Fruit fly (Drosophila melanogaster) whole organism, embryonic: ENCODE data around the gene Cpsf5.

Source experiments
- B-H2 ChIP-seq: fragments of 200-800 bp; sonication (Bioruptor generic); optimal IDR thresholded peaks from 2 replicates; lab custom pipeline; 2018; ENCODE audit warnings: missing biosample characterization, mild to moderate bottlenecking, missing genetic modification characterization
- Bdp1 ChIP-seq: fragments of 200-800 bp; sonication (Bioruptor generic); optimal IDR thresholded peaks from 3 replicates; lab custom pipeline; 2016; ENCODE audit warnings: missing biosample characterization, missing genetic modification characterization
- CG1024 ChIP-seq: fragments of 200-800 bp; sonication (Bioruptor generic); IDR thresholded peaks from 2 replicates; pipeline ENCODE4 v1.3.6; 2022; ENCODE audit warnings: missing biosample characterization, missing genetic modification characterization
- CG11085 ChIP-seq: fragments of 200-800 bp; sonication (Bioruptor generic); IDR thresholded peaks from 2 replicates; pipeline ENCODE4 v1.3.6; 2022; ENCODE audit warnings: missing biosample characterization, missing genetic modification characterization
- CG11504 ChIP-seq: fragments of 200-800 bp; sonication (Bioruptor generic); optimal IDR thresholded peaks from 3 replicates; lab custom pipeline; 2019; ENCODE audit warnings: missing biosample characterization, mild to moderate bottlenecking, missing genetic modification characterization, moderate library complexity
- CG14014 ChIP-seq: fragments of 200-800 bp; sonication (Bioruptor generic); IDR thresholded peaks from 2 replicates; pipeline ENCODE4 v1.3.6; 2022; ENCODE audit warnings: missing biosample characterization, missing genetic modification characterization
- CG15514 ChIP-seq: fragments of 200-800 bp; sonication (Bioruptor generic); optimal IDR thresholded peaks from 3 replicates; lab custom pipeline; 2017; ENCODE audit warnings: missing biosample characterization, missing genetic modification characterization, mild to moderate bottlenecking, moderate library complexity, missing genetic modification reagents
- CG16813 ChIP-seq: fragments of 200-800 bp; sonication (Bioruptor generic); IDR thresholded peaks from 3 replicates; pipeline ENCODE4 v1.3.6; 2022; ENCODE audit warnings: missing biosample characterization, missing genetic modification characterization; ENCODE audit not compliant: partially characterized antibody
- CG2202 ChIP-seq: fragments of 200-800 bp; sonication (Bioruptor generic); optimal IDR thresholded peaks from 2 replicates; lab custom pipeline; 2018; ENCODE audit warnings: missing biosample characterization, mild to moderate bottlenecking, missing genetic modification characterization
- CG31388 ChIP-seq: fragments of 200-800 bp; sonication (Bioruptor generic); optimal IDR thresholded peaks from 2 replicates; lab custom pipeline; 2016; ENCODE audit warnings: missing biosample characterization, missing genetic modification characterization
- CG33557 ChIP-seq: fragments of 200-800 bp; sonication (Bioruptor generic); optimal IDR thresholded peaks from 2 replicates; lab custom pipeline; 2019; ENCODE audit warnings: missing biosample characterization, mild to moderate bottlenecking, missing genetic modification characterization, moderate library complexity
- CG4328 ChIP-seq: fragments of 200-800 bp; sonication (Bioruptor generic); optimal IDR thresholded peaks from 3 replicates; lab custom pipeline; 2017; ENCODE audit warnings: missing biosample characterization, missing genetic modification reagents, missing genetic modification characterization
- CG4820 ChIP-seq: fragments of 200-800 bp; sonication (Bioruptor generic); optimal IDR thresholded peaks from 3 replicates; lab custom pipeline; 2016; ENCODE audit warnings: missing biosample characterization, missing genetic modification characterization
- CG6813 ChIP-seq: fragments of 200-800 bp; sonication (Bioruptor generic); optimal IDR thresholded peaks from 2 replicates; lab custom pipeline; 2017; ENCODE audit warnings: missing biosample characterization, missing genetic modification characterization, mild to moderate bottlenecking, moderate library complexity, missing genetic modification reagents
- CG7786 ChIP-seq: fragments of 200-800 bp; sonication (Bioruptor generic); optimal IDR thresholded peaks from 2 replicates; lab custom pipeline; 2016; ENCODE audit warnings: missing biosample characterization, missing genetic modification characterization
- CG7928 ChIP-seq: fragments of 200-800 bp; sonication (Bioruptor generic); optimal IDR thresholded peaks from 2 replicates; lab custom pipeline; 2017; ENCODE audit warnings: missing biosample characterization, mild to moderate bottlenecking, missing genetic modification characterization
- CG9727 ChIP-seq: fragments of 200-800 bp; sonication (Bioruptor generic); optimal IDR thresholded peaks from 3 replicates; lab custom pipeline; 2017; ENCODE audit warnings: missing biosample characterization, mild to moderate bottlenecking, missing genetic modification characterization
- CG9797 ChIP-seq: fragments of 200-800 bp; sonication (Bioruptor generic); optimal IDR thresholded peaks from 3 replicates; lab custom pipeline; 2018; ENCODE audit warnings: missing biosample characterization, mild to moderate bottlenecking, missing genetic modification characterization
- Dbx ChIP-seq: fragments of 200-800 bp; sonication (Bioruptor generic); IDR thresholded peaks from 3 replicates; pipeline ENCODE4 v1.3.6; 2022; ENCODE audit warnings: missing biosample characterization, missing genetic modification characterization
- E2f1 ChIP-seq: fragments of 200-800 bp; sonication (Bioruptor generic); IDR thresholded peaks from 2 replicates; pipeline ENCODE4 v1.3.6; 2022; ENCODE audit warnings: missing biosample characterization, missing genetic modification characterization
- Elba2 ChIP-seq: fragments of 200-800 bp; sonication (Bioruptor generic); optimal IDR thresholded peaks from 3 replicates; lab custom pipeline; 2016; ENCODE audit warnings: missing biosample characterization, missing genetic modification characterization
- H2.0 ChIP-seq: fragments of 200-800 bp; sonication (Bioruptor generic); IDR thresholded peaks from 2 replicates; pipeline ENCODE4 v1.3.6; 2022; ENCODE audit warnings: missing biosample characterization, missing genetic modification characterization
- Lim3 ChIP-seq: fragments of 200-800 bp; sonication (Bioruptor generic); IDR thresholded peaks from 2 replicates; pipeline ENCODE4 v1.3.6; 2022; ENCODE audit warnings: missing biosample characterization, missing genetic modification characterization
- Med ChIP-seq: fragments of 200-800 bp; sonication (Bioruptor generic); peaks from one replicate; lab custom pipeline; 2016; ENCODE audit warnings: missing biosample characterization, missing genetic modification characterization, mild to moderate bottlenecking, inconsistent platforms, moderate library complexity
- Six4 ChIP-seq: fragments of 200-800 bp; sonication (Bioruptor generic); optimal IDR thresholded peaks from 2 replicates; lab custom pipeline; 2016; ENCODE audit warnings: missing biosample characterization, missing genetic modification characterization
- bcd ChIP-seq: fragments of 200-800 bp; sonication (Bioruptor generic); optimal IDR thresholded peaks from 2 replicates; lab custom pipeline; 2017; ENCODE audit warnings: missing biosample characterization, mild to moderate bottlenecking, missing genetic modification characterization
- bsh ChIP-seq, 2 experiments: fragments of 200-800 bp; sonication (Bioruptor generic); optimal IDR thresholded peaks; 2 replicates each; lab custom pipeline; 2017 to 2018; ENCODE audit warnings: mild to moderate bottlenecking in 2 of 2, missing biosample characterization in 2 of 2, missing genetic modification characterization in 2 of 2, moderate library complexity in 1 of 2
- chm ChIP-seq: fragments of 200-800 bp; sonication (Bioruptor generic); IDR thresholded peaks from 2 replicates; pipeline ENCODE4 v1.3.6; 2022; ENCODE audit warnings: missing biosample characterization, missing genetic modification characterization
- cwo ChIP-seq: fragments of 200-800 bp; sonication (Bioruptor generic); optimal IDR thresholded peaks from 3 replicates; lab custom pipeline; 2017; ENCODE audit warnings: missing biosample characterization, missing genetic modification characterization, mild to moderate bottlenecking, moderate library complexity, missing genetic modification reagents
- disco-r ChIP-seq: fragments of 200-800 bp; sonication (Bioruptor generic); optimal IDR thresholded peaks from 2 replicates; lab custom pipeline; 2016; ENCODE audit warnings: missing biosample characterization, missing genetic modification characterization
- dysf ChIP-seq: fragments of 200-800 bp; sonication (Bioruptor generic); IDR thresholded peaks from 3 replicates; pipeline ENCODE4 v1.3.6; 2022; ENCODE audit warnings: missing biosample characterization, missing genetic modification characterization
- ems ChIP-seq: fragments of 200-800 bp; sonication (Bioruptor generic); optimal IDR thresholded peaks from 3 replicates; lab custom pipeline; 2016; ENCODE audit warnings: missing biosample characterization, missing genetic modification characterization
- gce ChIP-seq: fragments of 200-800 bp; sonication (Bioruptor generic); IDR thresholded peaks from 3 replicates; pipeline ENCODE4 v1.3.6; 2022; ENCODE audit warnings: missing biosample characterization, missing genetic modification characterization
- gcm ChIP-seq: fragments of 200-800 bp; sonication (Bioruptor generic); optimal IDR thresholded peaks from 2 replicates; lab custom pipeline; 2019; ENCODE audit warnings: missing biosample characterization, mild to moderate bottlenecking, missing genetic modification characterization, moderate library complexity
- grau ChIP-seq: fragments of 200-800 bp; optimal IDR thresholded peaks from 3 replicates; lab custom pipeline; 2019; ENCODE audit warnings: missing biosample characterization, mild to moderate bottlenecking, missing genetic modification characterization, moderate library complexity
- hkb ChIP-seq, 2 experiments: fragments of 200-800 bp in 1 of 2; fragments of >200 bp in 1 of 2; sonication (Bioruptor generic) in 1 of 2; IDR thresholded peaks in 1 of 2; optimal IDR thresholded peaks in 1 of 2; 2 replicates each; pipeline versions ENCODE4 v1.3.6 to Lab custom; 2017 to 2022; ENCODE audit warnings: missing biosample characterization in 1 of 2, missing genetic modification characterization in 1 of 2
- inv ChIP-seq: fragments of 200-800 bp; sonication (Bioruptor generic); IDR thresholded peaks from 2 replicates; pipeline ENCODE4 v1.3.6; 2022; ENCODE audit warnings: missing biosample characterization, missing genetic modification characterization; ENCODE audit not compliant: partially characterized antibody
- lab ChIP-seq: fragments of 200-800 bp; sonication (Bioruptor generic); optimal IDR thresholded peaks from 3 replicates; lab custom pipeline; 2017; ENCODE audit warnings: missing biosample characterization, missing genetic modification characterization, mild to moderate bottlenecking, moderate library complexity, missing genetic modification reagents
- lola ChIP-seq, 3 experiments: fragments of >200 bp in 2 of 3; fragments of 200-800 bp in 1 of 3; sonication (Bioruptor generic) in 1 of 3; optimal IDR thresholded peaks; 2 replicates each; lab custom pipeline; 2017 to 2019; ENCODE audit warnings: missing biosample characterization in 3 of 3, missing genetic modification characterization in 3 of 3, mild to moderate bottlenecking in 1 of 3, moderate library complexity in 1 of 3
- maf-S ChIP-seq: fragments of 200-800 bp; sonication (Bioruptor generic); optimal IDR thresholded peaks from 2 replicates; lab custom pipeline; 2016; ENCODE audit warnings: missing biosample characterization, missing genetic modification characterization
- mld ChIP-seq: fragments of 200-800 bp; sonication (Bioruptor generic); IDR thresholded peaks from 3 replicates; pipeline ENCODE4 v1.3.6; 2022; ENCODE audit warnings: missing biosample characterization, missing genetic modification characterization; ENCODE audit not compliant: partially characterized antibody
- pfk ChIP-seq: fragments of 200-800 bp; sonication (Bioruptor generic); optimal IDR thresholded peaks from 2 replicates; lab custom pipeline; 2018; ENCODE audit warnings: missing biosample characterization, mild to moderate bottlenecking, missing genetic modification characterization, moderate library complexity
- repo ChIP-seq: fragments of 200-800 bp; sonication (Bioruptor generic); optimal IDR thresholded peaks from 2 replicates; lab custom pipeline; 2016; ENCODE audit warnings: missing biosample characterization, missing genetic modification characterization
- slbo ChIP-seq: fragments of 200-800 bp; sonication (Bioruptor generic); IDR thresholded peaks from 2 replicates; pipeline ENCODE4 v1.3.6; 2022; ENCODE audit warnings: missing biosample characterization, missing genetic modification characterization
- tap ChIP-seq: fragments of 200-800 bp; optimal IDR thresholded peaks from 3 replicates; lab custom pipeline; 2019; ENCODE audit warnings: missing biosample characterization, mild to moderate bottlenecking, missing genetic modification characterization, moderate library complexity
- trem ChIP-seq: fragments of 200-800 bp; optimal IDR thresholded peaks from 3 replicates; lab custom pipeline; 2019; ENCODE audit warnings: missing biosample characterization, mild to moderate bottlenecking, missing genetic modification characterization, moderate library complexity
- trh ChIP-seq: fragments of 200-800 bp; sonication (Bioruptor generic); optimal IDR thresholded peaks from 2 replicates; lab custom pipeline; 2016; ENCODE audit warnings: missing biosample characterization, missing genetic modification characterization
- vfl ChIP-seq: fragments of 200-800 bp; sonication (Bioruptor generic); optimal IDR thresholded peaks from 2 replicates; lab custom pipeline; 2016; ENCODE audit warnings: missing biosample characterization, missing genetic modification characterization
- zf30C ChIP-seq: fragments of 200-800 bp; sonication (Bioruptor generic); optimal IDR thresholded peaks from 3 replicates; lab custom pipeline; 2018; ENCODE audit warnings: missing biosample characterization, mild to moderate bottlenecking, missing genetic modification characterization

Gene Cpsf5

DNA sequence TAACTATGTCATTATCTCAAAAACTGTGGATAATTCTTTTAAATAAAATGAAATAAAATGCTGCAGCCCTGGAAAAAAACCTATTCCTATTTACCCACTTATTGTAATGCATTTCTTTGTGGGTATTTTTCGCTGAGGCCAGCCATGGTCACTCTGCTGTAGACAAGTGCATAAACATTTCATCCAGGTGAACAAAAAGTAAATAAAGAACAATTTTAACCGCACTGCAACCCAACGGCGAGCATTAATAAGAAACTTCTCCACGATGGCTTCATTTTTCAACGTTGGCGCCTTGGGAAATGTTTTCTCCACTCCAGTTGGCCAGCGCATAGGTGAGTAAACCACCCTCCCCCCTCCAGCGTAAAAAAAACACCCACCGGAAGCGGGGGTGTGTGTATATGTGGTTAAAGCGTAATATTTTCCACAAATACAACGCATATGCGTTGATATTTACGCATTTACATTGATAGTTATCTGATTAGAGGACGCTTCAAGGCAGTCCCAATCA is 35.9 kb downstream of the Cpsf5 start, which contains the start of gene CG3529 (continued):
- TF ChIP-seq pfk (GFP tag; lab: Kevin White, UChicago): peak; percentile 16
- peak; percentile 39 for TF ChIP-seq disco-r (GFP tag; lab: Kevin White, UChicago)
- no peak for TF ChIP-seq CG16813
- TF ChIP-seq inv (GFP tag; lab: Robert Waterston, UW): no peak
- TF ChIP-seq grau (tag; lab: Kevin White, UChicago): peak; percentile 39
- TF ChIP-seq CG15514 (GFP tag; lab: Kevin White, UChicago): peak; percentile 73
- peak; percentile 8 for TF ChIP-seq ems (GFP tag; lab: Kevin White, UChicago)
- TF ChIP-seq slbo (GFP tag; lab: Robert Waterston, UW): 0 out of 2 replicates have a peak, but pooled peaks have one; percentile 31
- no peak for TF ChIP-seq dysf (GFP tag; lab: Robert Waterston, UW)
- TF ChIP-seq mld (GFP tag; lab: Robert Waterston, UW): no peak
- TF ChIP-seq CG33557: no peak
- TF ChIP-seq zf30C (GFP tag; lab: Kevin White, UChicago): no peak
- peak; percentile 8 for TF ChIP-seq CG7786
- TF ChIP-seq CG6813 (GFP tag; lab: Kevin White, UChicago): no peak
- TF ChIP-seq Elba2 (GFP tag; lab: Kevin White, UChicago): no peak
- no peak for TF ChIP-seq CG11085 (GFP tag; lab: Robert Waterston, UW)
- TF ChIP-seq CG9797: peak; percentile 80
- TF ChIP-seq CG1024 (GFP tag; lab: Robert Waterston, UW): no peak
- TF ChIP-seq CG31388 (GFP tag; lab: Kevin White, UChicago): no peak
- TF ChIP-seq gce (GFP tag; lab: Robert Waterston, UW): no peak
- TF ChIP-seq cwo: no peak
- TF ChIP-seq chm (GFP tag; lab: Robert Waterston, UW): peak; percentile 50; the same call in 1 of the 2 replicates
- TF ChIP-seq hkb (optimal IDR thresholded peaks at IDR 0.05; lab: Kevin White, UChicago): no peak
- TF ChIP-seq hkb (GFP tag; IDR thresholded peaks at IDR 0.05; lab: Robert Waterston, UW): 0 out of 2 replicates have a peak, but pooled peaks have one; percentile 23
- TF ChIP-seq bcd (GFP tag; lab: Kevin White, UChicago): peak; percentile 27
- no peak for TF ChIP-seq Lim3 (GFP tag; lab: Robert Waterston, UW)
- no peak for TF ChIP-seq Six4 (GFP tag; lab: Kevin White, UChicago)
- no peak for TF ChIP-seq Dbx (GFP tag; lab: Robert Waterston, UW)
- TF ChIP-seq CG9727: peak; percentile 40
- TF ChIP-seq H2.0 (GFP tag; lab: Robert Waterston, UW): peak; percentile 27; the same call in 1 of the 2 replicates
- no peak for TF ChIP-seq tap (tag; lab: Kevin White, UChicago)
- no peak for TF ChIP-seq E2f1 (GFP tag; lab: Robert Waterston, UW)
- peak; percentile 64 for TF ChIP-seq B-H2 (GFP tag; lab: Kevin White, UChicago)
- no peak for TF ChIP-seq bsh (GFP tag; optimal IDR thresholded peaks at IDR 0.05; lab: Kevin White, UChicago)
- no peak for TF ChIP-seq vfl (GFP tag; lab: Kevin White, UChicago)
- no peak for TF ChIP-seq CG4820 (GFP tag; lab: Kevin White, UChicago)
- TF ChIP-seq CG4328 (GFP tag; lab: Kevin White, UChicago): peak; percentile 56
- TF ChIP-seq trh (GFP tag; lab: Kevin White, UChicago): no peak
- TF ChIP-seq lola (GFP tag; optimal IDR thresholded peaks at IDR 0.05; lab: Kevin White, UChicago): peak in 1 of 3 experiments; percentile 1
- peak; percentile 45 for TF ChIP-seq CG11504 (tag; lab: Kevin White, UChicago)
- TF ChIP-seq maf-S: peak; percentile 2
- TF ChIP-seq lab (GFP tag; lab: Kevin White, UChicago): peak; percentile 23
- peak; percentile 25 for TF ChIP-seq repo (GFP tag; lab: Kevin White, UChicago)
- peak; percentile 61 for TF ChIP-seq trem (tag; lab: Kevin White, UChicago)
- TF ChIP-seq CG7928: peak; percentile 89
- TF ChIP-seq gcm (GFP tag; lab: Kevin White, UChicago): peak; percentile 3
- peak; percentile 81 for TF ChIP-seq Med (GFP tag; lab: Kevin White, UChicago)
- peak; percentile 19 for TF ChIP-seq Bdp1 (GFP tag; lab: Kevin White, UChicago)
- no peak for TF ChIP-seq CG14014 (GFP tag; lab: Robert Waterston, UW)
- TF ChIP-seq CG2202 (tag; lab: Kevin White, UChicago): peak; percentile 16
